Worm (Caenorhabditis elegans): ENCODE measurements around the gene cyp-23A1.

ce11 chrII:4495844-4496243 is 16.2 kb upstream of the cyp-23A1 start:
- no peak for TF ChIP-seq pes-1 (GFP tag; IDR thresholded peaks at IDR 0.05)
- no peak for TF ChIP-seq tbx-11 (GFP tag; IDR thresholded peaks at IDR 0.05)
- TF ChIP-seq ama-1 (optimal IDR thresholded peaks at IDR 0.05): no peak
- no peak for TF ChIP-seq tra-4 (tag; optimal IDR thresholded peaks at IDR 0.05)
- TF ChIP-seq F13C5.2 (tag; optimal IDR thresholded peaks at IDR 0.05): no peak
- TF ChIP-seq flt-1 (GFP tag; IDR thresholded peaks at IDR 0.05): no peak

All from whole organism, early embryonic.